Worm (Caenorhabditis elegans): ENCODE measurements around the gene F32D8.4.

F32D8.4 gene

ce11 chrV:10886405-10886887, 6.9 kb downstream of the F32D8.4 start, which contains the start of gene F32D8.3:
Gene F32D8.3 (plus strand): TSS chrV:10886837.
- no peak for TF ChIP-seq egl-18 (GFP tag; IDR thresholded peaks at IDR 0.05)
- no peak for TF ChIP-seq F55B11.4 (tag; optimal IDR thresholded peaks at IDR 0.05; ENCODE audit: borderline replicate concordance, insufficient read depth)
- no peak for TF ChIP-seq ztf-22 (GFP tag; optimal IDR thresholded peaks at IDR 0.05)
- no peak for TF ChIP-seq ceh-27 (GFP tag; optimal IDR thresholded peaks at IDR 0.05)
- TF ChIP-seq mel-28 (tag; optimal IDR thresholded peaks at IDR 0.05; ENCODE audit: borderline replicate concordance): no peak
- TF ChIP-seq K11D2.4 (GFP tag; IDR thresholded peaks at IDR 0.05): no peak
- TF ChIP-seq rcor-1 (GFP tag; IDR thresholded peaks at IDR 0.05): no peak
- TF ChIP-seq Y53G8AR.9 (GFP tag; conservative IDR thresholded peaks at IDR 0.05): no peak
- no peak for TF ChIP-seq cebp-2 (GFP tag; IDR thresholded peaks at IDR 0.05)
- no peak for TF ChIP-seq fkh-3 (tag; optimal IDR thresholded peaks at IDR 0.05)
- no peak for TF ChIP-seq ets-4 (GFP tag; optimal IDR thresholded peaks at IDR 0.05)
- TF ChIP-seq F39B2.1 (GFP tag; IDR thresholded peaks at IDR 0.05): no peak
- TF ChIP-seq hlh-26 (GFP tag; conservative IDR thresholded peaks at IDR 0.05): no peak
- TF ChIP-seq C06A6.2 (GFP tag; conservative IDR thresholded peaks at IDR 0.05): no peak
- TF ChIP-seq F57C9.4 (tag; optimal IDR thresholded peaks at IDR 0.05): no peak
- no peak for TF ChIP-seq snpc-3.4 (tag; optimal IDR thresholded peaks at IDR 0.05)
- no peak for TF ChIP-seq lin-26 (GFP tag; IDR thresholded peaks at IDR 0.05)
- TF ChIP-seq Y95B8A.8 (GFP tag; IDR thresholded peaks at IDR 0.05): no peak
- no peak for TF ChIP-seq die-1 (tag; optimal IDR thresholded peaks at IDR 0.05)
- no peak for TF ChIP-seq let-607 (tag; optimal IDR thresholded peaks at IDR 0.05)

ce11 chrV:10883478-10883877, 9.9 kb downstream of the F32D8.4 start, which contains the start of gene F32D8.2:
Gene F32D8.2 (plus strand): TSS chrV:10883778.
- no peak for TF ChIP-seq sdz-38 (tag; optimal IDR thresholded peaks at IDR 0.05)
- TF ChIP-seq hmg-20 (GFP tag; IDR thresholded peaks at IDR 0.05): no peak
- TF ChIP-seq nhr-27 (tag; optimal IDR thresholded peaks at IDR 0.05): no peak
- no peak for TF ChIP-seq egl-44 (GFP tag; IDR thresholded peaks at IDR 0.05)
- no peak for TF ChIP-seq B0336.3 (GFP tag; IDR thresholded peaks at IDR 0.05)
- TF ChIP-seq lsl-1 (GFP tag; optimal IDR thresholded peaks at IDR 0.05): no peak
- TF ChIP-seq lin-26 (GFP tag; IDR thresholded peaks at IDR 0.05): no peak
- no peak for TF ChIP-seq die-1 (tag; optimal IDR thresholded peaks at IDR 0.05)
- TF ChIP-seq C06A6.2 (GFP tag; conservative IDR thresholded peaks at IDR 0.05): no peak
- no peak for TF ChIP-seq T07F8.4 (tag; optimal IDR thresholded peaks at IDR 0.05)
- no peak for TF ChIP-seq B0261.1 (tag; optimal IDR thresholded peaks at IDR 0.05)

- no peak for TF ChIP-seq F55B11.4 (tag; optimal IDR thresholded peaks at IDR 0.05; ENCODE audit: borderline replicate concordance, insufficient read depth)
- TF ChIP-seq pha-4 (tag; optimal IDR thresholded peaks at IDR 0.05): no peak
- TF ChIP-seq nfya-1 (tag; optimal IDR thresholded peaks at IDR 0.05; ENCODE audit: borderline replicate concordance, insufficient read depth): no peak
- TF ChIP-seq F39B2.1 (GFP tag; IDR thresholded peaks at IDR 0.05): no peak
- TF ChIP-seq D2030.7 (GFP tag; IDR thresholded peaks at IDR 0.05): no peak
- no peak for TF ChIP-seq egrh-3 (GFP tag; IDR thresholded peaks at IDR 0.05)
- TF ChIP-seq Y67H2A.10 (GFP tag; conservative IDR thresholded peaks at IDR 0.05): no peak
- TF ChIP-seq chd-7 (tag; optimal IDR thresholded peaks at IDR 0.05): no peak
- no peak for TF ChIP-seq let-526 (GFP tag; IDR thresholded peaks at IDR 0.05)
These were observed 13.1 kb downstream of the F32D8.4 start, which contains the start of gene F32D8.1 for ce11 chrV:10880138-10880882. Gene F32D8.1 (plus strand): TSS chrV:10880832.

All from whole organism, young adult.